Worm (Caenorhabditis elegans): ENCODE results near the gene trmt-10A.

trmt-10A gene

DNA sequence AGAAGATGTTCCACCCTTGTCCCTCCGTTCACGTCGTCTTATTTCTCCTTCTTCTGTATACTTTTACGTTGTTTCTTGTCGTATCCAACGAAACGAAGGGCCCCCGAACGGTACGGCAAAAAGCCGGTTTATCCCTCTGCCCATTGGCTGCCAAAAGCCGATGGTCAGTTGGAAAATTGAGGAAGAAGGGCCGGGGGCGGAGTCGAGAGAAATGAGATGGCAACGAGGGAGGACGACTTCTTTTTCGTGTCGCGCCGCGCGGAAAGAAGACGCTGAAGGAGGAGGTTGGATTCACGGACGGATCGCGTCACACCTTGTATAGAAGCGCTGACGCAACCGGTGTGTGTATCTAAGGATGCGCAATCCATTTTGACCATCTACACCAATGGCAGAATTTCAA is 16.9 kb downstream of the trmt-10A start:
- TF ChIP-seq zfh-2 (GFP tag; conservative IDR thresholded peaks at IDR 0.05) (peak; percentile 67), nfyb-1 (GFP tag; IDR thresholded peaks at IDR 0.05) (no peak)

DNA sequence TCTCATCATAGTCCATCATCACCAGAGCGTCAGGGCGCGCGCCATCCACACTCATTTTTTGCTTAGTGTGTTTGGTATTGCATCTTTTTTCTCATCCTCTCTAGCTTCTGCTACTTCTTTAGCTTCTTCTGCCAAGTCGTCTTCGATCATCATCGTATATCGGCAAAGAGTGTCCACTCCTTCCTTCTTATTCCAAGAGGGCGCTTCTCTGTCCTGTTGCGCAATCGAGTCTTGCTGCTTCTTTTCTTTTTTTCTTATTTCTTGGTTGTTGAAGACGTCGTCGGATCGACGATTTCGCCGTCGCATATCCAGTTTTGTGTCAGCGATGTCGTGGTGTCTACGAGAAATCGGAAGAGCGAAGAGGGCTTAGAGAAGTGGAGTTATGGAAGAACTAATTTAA is 18.9 kb downstream of the trmt-10A start:
- TF ChIP-seq dox-1 (GFP tag; IDR thresholded peaks at IDR 0.05) (no peak), mes-4 (tag; optimal IDR thresholded peaks at IDR 0.05) (no peak), madf-6 (GFP tag; IDR thresholded peaks at IDR 0.05) (no peak), ceh-91 (GFP tag; IDR thresholded peaks at IDR 0.05) (no peak), F57C9.4 (tag; optimal IDR thresholded peaks at IDR 0.05) (no peak), Y79H2A.3 (GFP tag; conservative IDR thresholded peaks at IDR 0.05) (no peak), aptf-3 (GFP tag; IDR thresholded peaks at IDR 0.05) (no peak), hlh-12 (tag; optimal IDR thresholded peaks at IDR 0.05) (no peak), ama-1 (optimal IDR thresholded peaks at IDR 0.05) (no peak), ama-1 (GFP tag; optimal IDR thresholded peaks at IDR 0.05) (no peak), somi-1 (GFP tag; optimal IDR thresholded peaks at IDR 0.05) (no peak), zfh-2 (GFP tag; conservative IDR thresholded peaks at IDR 0.05) (no peak)

DNA sequence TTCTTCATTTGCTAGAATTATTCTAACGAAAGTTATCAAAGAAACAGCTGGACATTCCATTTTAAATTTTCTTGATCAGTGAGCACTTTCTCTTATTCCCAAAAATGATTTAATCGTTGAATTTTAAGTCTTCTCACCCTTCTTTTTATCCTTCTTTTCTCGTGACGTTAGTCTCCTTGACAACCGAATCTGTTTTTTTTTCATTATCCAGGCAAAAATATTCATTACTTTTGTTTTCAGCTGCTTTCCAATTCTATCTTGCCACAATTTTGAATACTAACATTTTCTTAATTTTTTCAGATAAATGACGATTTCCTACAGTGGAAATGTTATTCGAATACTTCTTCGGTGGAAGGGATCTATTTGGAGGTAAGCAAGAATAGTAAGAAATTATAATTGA is 28.4 kb downstream of the trmt-10A start, which contains the start of gene best-13:
Gene best-13, plus strand, starts transcription at position 301 of the 400 bp plus-strand sequence.
- no peak for TF ChIP-seq Y79H2A.3 (GFP tag; conservative IDR thresholded peaks at IDR 0.05)
- TF ChIP-seq lin-35 (GFP tag; optimal IDR thresholded peaks at IDR 0.05), result no peak
- no peak for TF ChIP-seq B0261.1 (tag; optimal IDR thresholded peaks at IDR 0.05)
- TF ChIP-seq ceh-91 (GFP tag; IDR thresholded peaks at IDR 0.05), result no peak
- no peak for TF ChIP-seq lsl-1 (GFP tag; optimal IDR thresholded peaks at IDR 0.05)
- TF ChIP-seq B0019.2 (GFP tag; conservative IDR thresholded peaks at IDR 0.05), result no peak
- no peak for TF ChIP-seq attf-3 (GFP tag; conservative IDR thresholded peaks at IDR 0.05)
- TF ChIP-seq F22D6.2 (tag; optimal IDR thresholded peaks at IDR 0.05), result no peak
- TF ChIP-seq D2030.7 (GFP tag; IDR thresholded peaks at IDR 0.05), result no peak
- no peak for TF ChIP-seq lag-1 (GFP tag; IDR thresholded peaks at IDR 0.05)
- TF ChIP-seq tbp1 (GFP tag; optimal IDR thresholded peaks at IDR 0.05), result no peak
- TF ChIP-seq sdz-38 (tag; optimal IDR thresholded peaks at IDR 0.05), result no peak
- TF ChIP-seq aptf-3 (GFP tag; IDR thresholded peaks at IDR 0.05), result no peak
- no peak for TF ChIP-seq sptf-2 (GFP tag; optimal IDR thresholded peaks at IDR 0.05)
- TF ChIP-seq hmg-20 (GFP tag; IDR thresholded peaks at IDR 0.05), result no peak

DNA sequence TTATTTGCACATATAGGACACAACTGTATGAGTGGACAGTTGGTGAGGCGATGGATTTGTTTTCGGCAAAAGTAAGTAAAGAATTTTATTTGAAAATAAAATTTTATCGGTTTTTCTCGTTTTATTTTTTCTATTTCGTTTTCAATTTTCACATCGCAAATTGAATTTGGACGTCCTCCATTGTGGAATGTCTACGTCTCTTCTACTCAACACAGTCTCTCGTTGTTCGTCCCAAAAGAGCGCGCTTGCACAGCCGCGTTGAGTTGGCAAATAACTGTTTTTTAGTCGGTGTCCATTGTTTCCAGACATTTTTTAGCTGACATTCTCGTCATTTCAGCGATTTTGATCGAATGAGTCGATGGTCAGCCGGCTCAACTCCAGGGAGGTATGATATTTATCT is 32.8 kb downstream of the trmt-10A start:
- TF ChIP-seq hrde-1 (tag; optimal IDR thresholded peaks at IDR 0.05; ENCODE audit: borderline replicate concordance) (no peak), mcd-1 (GFP tag; IDR thresholded peaks at IDR 0.05) (peak; percentile 52), nfya-1 (tag; optimal IDR thresholded peaks at IDR 0.05; ENCODE audit: borderline replicate concordance, insufficient read depth) (no peak), F52B5.7 (tag; optimal IDR thresholded peaks at IDR 0.05) (no peak), dpl-1 (GFP tag; optimal IDR thresholded peaks at IDR 0.05) (no peak), T07F8.4 (tag; optimal IDR thresholded peaks at IDR 0.05) (no peak), K12H6.12 (tag; optimal IDR thresholded peaks at IDR 0.05) (no peak), egl-44 (GFP tag; IDR thresholded peaks at IDR 0.05) (no peak), rcor-1 (GFP tag; IDR thresholded peaks at IDR 0.05) (no peak), let-607 (tag; optimal IDR thresholded peaks at IDR 0.05) (peak; percentile 78 to 85), lin-40 (tag; optimal IDR thresholded peaks at IDR 0.05) (no peak), atf-7 (tag; optimal IDR thresholded peaks at IDR 0.05) (no peak), egrh-3 (GFP tag; IDR thresholded peaks at IDR 0.05) (no peak), madf-8 (GFP tag; conservative IDR thresholded peaks at IDR 0.05) (no peak), hmg-1.2 (GFP tag; IDR thresholded peaks at IDR 0.05) (peak; percentile 94)
